Fruit fly (Drosophila melanogaster) whole organism, embryonic: ENCODE data around the gene CG5498.

Source experiments
- Asciz ChIP-seq: fragments of 200-800 bp; sonication (Bioruptor generic); optimal IDR thresholded peaks from 2 replicates; lab custom pipeline; 2017; ENCODE audit warnings: missing biosample characterization, mild to moderate bottlenecking, missing genetic modification characterization, missing genetic modification reagents
- Awh ChIP-seq: fragments of 200-800 bp; sonication (Bioruptor generic); IDR thresholded peaks from 2 replicates; pipeline ENCODE4, ENCODE4 v1.3.6; 2022; ENCODE audit warnings: missing biosample characterization, missing genetic modification characterization
- Bdp1 ChIP-seq: fragments of 200-800 bp; sonication (Bioruptor generic); optimal IDR thresholded peaks from 3 replicates; lab custom pipeline; 2016; ENCODE audit warnings: missing biosample characterization, missing genetic modification characterization
- CG11085 ChIP-seq: fragments of 200-800 bp; sonication (Bioruptor generic); IDR thresholded peaks from 2 replicates; pipeline ENCODE4 v1.3.6; 2022; ENCODE audit warnings: missing biosample characterization, missing genetic modification characterization
- CG11093 ChIP-seq: fragments of 200-800 bp; sonication (Bioruptor generic); IDR thresholded peaks from 3 replicates; pipeline ENCODE4 v1.3.6; 2022; ENCODE audit warnings: missing biosample characterization, missing genetic modification characterization
- CG13287 ChIP-seq: fragments of 200-800 bp; sonication (Bioruptor generic); IDR thresholded peaks from 2 replicates; pipeline ENCODE4 v1.3.6; 2022; ENCODE audit warnings: missing biosample characterization, missing genetic modification characterization; ENCODE audit not compliant: partially characterized antibody
- CG15601 ChIP-seq: fragments of 200-800 bp; sonication (Bioruptor generic); optimal IDR thresholded peaks from 3 replicates; lab custom pipeline; 2019; ENCODE audit warnings: missing biosample characterization, mild to moderate bottlenecking, missing genetic modification characterization, moderate library complexity
- CG15696 ChIP-seq: fragments of 200-800 bp; sonication (Bioruptor generic); optimal IDR thresholded peaks from 2 replicates; lab custom pipeline; 2019; ENCODE audit warnings: missing biosample characterization, mild to moderate bottlenecking, missing genetic modification characterization, moderate library complexity
- CG17912 ChIP-seq: fragments of 200-800 bp; sonication (Bioruptor generic); optimal IDR thresholded peaks from 2 replicates; lab custom pipeline; 2018; ENCODE audit warnings: missing biosample characterization, mild to moderate bottlenecking, missing genetic modification characterization
- CG18262 ChIP-seq: fragments of 200-800 bp; optimal IDR thresholded peaks from 3 replicates; lab custom pipeline; 2019; ENCODE audit warnings: missing biosample characterization, mild to moderate bottlenecking, missing genetic modification characterization, moderate library complexity
- CG31365 ChIP-seq: fragments of 200-800 bp; sonication (Bioruptor generic); optimal IDR thresholded peaks from 2 replicates; lab custom pipeline; 2018; ENCODE audit warnings: missing biosample characterization, mild to moderate bottlenecking, missing genetic modification characterization
- CG31441 ChIP-seq: fragments of 200-800 bp; sonication (Bioruptor generic); IDR thresholded peaks from 2 replicates; pipeline ENCODE4 v1.3.6; 2022; ENCODE audit warnings: missing biosample characterization, missing genetic modification characterization
- CG3838 ChIP-seq: fragments of 200-800 bp; sonication (Bioruptor generic); optimal IDR thresholded peaks from 3 replicates; lab custom pipeline; 2016; ENCODE audit warnings: missing biosample characterization, missing genetic modification characterization
- CG3847 ChIP-seq: fragments of 200-800 bp; sonication (Bioruptor generic); IDR thresholded peaks from 2 replicates; pipeline ENCODE4 v1.3.6; 2022; ENCODE audit warnings: missing biosample characterization, missing genetic modification characterization
- CG3995 ChIP-seq: fragments of 200-800 bp; sonication (Bioruptor generic); optimal IDR thresholded peaks from 3 replicates; lab custom pipeline; 2016; ENCODE audit warnings: missing biosample characterization, missing genetic modification characterization
- CG43689 ChIP-seq: fragments of 200-800 bp; sonication (Bioruptor generic); IDR thresholded peaks from 2 replicates; pipeline ENCODE4 v1.3.6; 2022; ENCODE audit warnings: missing biosample characterization, missing genetic modification characterization
- CG7987 ChIP-seq: fragments of 200-800 bp; sonication (Bioruptor generic); optimal IDR thresholded peaks from 2 replicates; lab custom pipeline; 2018; ENCODE audit warnings: missing biosample characterization, mild to moderate bottlenecking, missing genetic modification characterization, moderate library complexity
- CG8924 ChIP-seq: fragments of 200-800 bp; optimal IDR thresholded peaks from 3 replicates; lab custom pipeline; 2019; ENCODE audit warnings: missing biosample characterization, mild to moderate bottlenecking, missing genetic modification characterization, moderate library complexity
- CG9727 ChIP-seq: fragments of 200-800 bp; sonication (Bioruptor generic); optimal IDR thresholded peaks from 3 replicates; lab custom pipeline; 2017; ENCODE audit warnings: missing biosample characterization, mild to moderate bottlenecking, missing genetic modification characterization
- CG9797 ChIP-seq: fragments of 200-800 bp; sonication (Bioruptor generic); optimal IDR thresholded peaks from 3 replicates; lab custom pipeline; 2018; ENCODE audit warnings: missing biosample characterization, mild to moderate bottlenecking, missing genetic modification characterization
- CrebB ChIP-seq: fragments of 200-800 bp; sonication (Bioruptor generic); optimal IDR thresholded peaks from 3 replicates; lab custom pipeline; 2018; ENCODE audit warnings: missing biosample characterization, mild to moderate bottlenecking, missing genetic modification characterization
- ERR ChIP-seq: fragments of 200-800 bp; sonication (Bioruptor generic); optimal IDR thresholded peaks from 2 replicates; lab custom pipeline; 2016; ENCODE audit warnings: missing biosample characterization, missing genetic modification characterization
- Gug ChIP-seq: fragments of 200-800 bp; sonication (Bioruptor generic); IDR thresholded peaks from 4 replicates; pipeline ENCODE4 v1.3.6; 2022; ENCODE audit warnings: missing biosample characterization, missing genetic modification characterization
- H15 ChIP-seq: fragments of 200-800 bp; sonication (Bioruptor generic); IDR thresholded peaks from 3 replicates; pipeline ENCODE4 v1.3.6; 2022; ENCODE audit warnings: missing biosample characterization, missing genetic modification characterization
- HmgZ ChIP-seq: fragments of 200-800 bp; sonication (Bioruptor generic); optimal IDR thresholded peaks from 2 replicates; lab custom pipeline; 2018; ENCODE audit warnings: missing biosample characterization, mild to moderate bottlenecking, missing genetic modification characterization
- Hr39 ChIP-seq: fragments of >200 bp; optimal IDR thresholded peaks from 2 replicates; lab custom pipeline; 2017
- Sox102F ChIP-seq: fragments of 200-800 bp; sonication (Bioruptor generic); optimal IDR thresholded peaks from 2 replicates; lab custom pipeline; 2018; ENCODE audit warnings: missing biosample characterization, mild to moderate bottlenecking, missing genetic modification characterization, moderate library complexity
- ac ChIP-seq: fragments of 200-800 bp; sonication (Bioruptor generic); optimal IDR thresholded peaks from 3 replicates; lab custom pipeline; 2017; ENCODE audit warnings: missing biosample characterization, mild to moderate bottlenecking, missing genetic modification characterization
- al ChIP-seq: fragments of 200-800 bp; sonication (Bioruptor generic); IDR thresholded peaks from 2 replicates; pipeline ENCODE4 v1.3.6; 2022; ENCODE audit warnings: missing biosample characterization, missing genetic modification characterization
- bigmax ChIP-seq: fragments of 200-800 bp; sonication (Bioruptor generic); optimal IDR thresholded peaks from 2 replicates; lab custom pipeline; 2018; ENCODE audit warnings: missing biosample characterization, mild to moderate bottlenecking, missing genetic modification characterization
- br ChIP-seq: fragments of >200 bp; optimal IDR thresholded peaks from 2 replicates; lab custom pipeline; 2017
- cas ChIP-seq: fragments of 200-800 bp; sonication (Bioruptor generic); IDR thresholded peaks from 2 replicates; pipeline ENCODE4 v1.3.6; 2022; ENCODE audit warnings: missing biosample characterization, missing genetic modification characterization
- chm ChIP-seq: fragments of 200-800 bp; sonication (Bioruptor generic); IDR thresholded peaks from 2 replicates; pipeline ENCODE4 v1.3.6; 2022; ENCODE audit warnings: missing biosample characterization, missing genetic modification characterization
- crol ChIP-seq: fragments of 200-800 bp; sonication (Bioruptor generic); IDR thresholded peaks from 2 replicates; pipeline ENCODE4 v1.3.6; 2022; ENCODE audit warnings: missing biosample characterization, missing genetic modification characterization
- emc ChIP-seq: fragments of 200-800 bp; sonication (Bioruptor generic); optimal IDR thresholded peaks from 2 replicates; lab custom pipeline; 2016; ENCODE audit warnings: missing biosample characterization, missing genetic modification characterization
- esg ChIP-seq: fragments of 200-800 bp; sonication (Bioruptor generic); conservative IDR thresholded peaks from 2 replicates; pipeline ENCODE4 v1.3.6; 2022; ENCODE audit warnings: missing biosample characterization, missing genetic modification characterization
- exex ChIP-seq: fragments of 200-800 bp; sonication (Bioruptor generic); optimal IDR thresholded peaks from 4 replicates; lab custom pipeline; 2018; ENCODE audit warnings: missing biosample characterization, mild to moderate bottlenecking, missing genetic modification characterization, moderate library complexity
- fd96Cb ChIP-seq: fragments of 200-800 bp; sonication (Bioruptor generic); optimal IDR thresholded peaks from 2 replicates; lab custom pipeline; 2018; ENCODE audit warnings: missing biosample characterization, mild to moderate bottlenecking, missing genetic modification characterization, moderate library complexity
- gce ChIP-seq: fragments of 200-800 bp; sonication (Bioruptor generic); IDR thresholded peaks from 3 replicates; pipeline ENCODE4 v1.3.6; 2022; ENCODE audit warnings: missing biosample characterization, missing genetic modification characterization
- gfzf ChIP-seq: fragments of 200-800 bp; sonication (Bioruptor generic); optimal IDR thresholded peaks from 2 replicates; lab custom pipeline; 2016; ENCODE audit warnings: missing biosample characterization, mild to moderate bottlenecking, missing genetic modification characterization, moderate library complexity
- gsb ChIP-seq: fragments of 200-800 bp; sonication (Bioruptor generic); IDR thresholded peaks from 2 replicates; pipeline ENCODE4 v1.3.6; 2022; ENCODE audit warnings: missing biosample characterization, missing genetic modification characterization
- gsb-n ChIP-seq: fragments of 200-800 bp; sonication (Bioruptor generic); optimal IDR thresholded peaks from 3 replicates; lab custom pipeline; 2018; ENCODE audit warnings: missing biosample characterization, mild to moderate bottlenecking, missing genetic modification characterization
- ham ChIP-seq: fragments of 200-800 bp; sonication (Bioruptor generic); IDR thresholded peaks from 2 replicates; pipeline ENCODE4 v1.3.6; 2022; ENCODE audit warnings: missing biosample characterization, missing genetic modification characterization
- klu ChIP-seq: fragments of 200-800 bp; sonication (Bioruptor generic); IDR thresholded peaks from 2 replicates; pipeline ENCODE4 v1.3.6; 2022; ENCODE audit warnings: missing biosample characterization, missing genetic modification characterization
- kni ChIP-seq: fragments of 200-800 bp; sonication (Bioruptor generic); optimal IDR thresholded peaks from 3 replicates; lab custom pipeline; 2017; ENCODE audit warnings: mild to moderate bottlenecking, missing biosample characterization, missing genetic modification reagents, missing genetic modification characterization
- lmd ChIP-seq: fragments of 200-800 bp; sonication (Bioruptor generic); IDR thresholded peaks from 2 replicates; pipeline ENCODE4 v1.3.6; 2022; ENCODE audit warnings: missing biosample characterization, missing genetic modification characterization
- pfk ChIP-seq: fragments of 200-800 bp; sonication (Bioruptor generic); optimal IDR thresholded peaks from 2 replicates; lab custom pipeline; 2018; ENCODE audit warnings: missing biosample characterization, mild to moderate bottlenecking, missing genetic modification characterization, moderate library complexity
- pho ChIP-seq: fragments of 200-800 bp; sonication (Bioruptor generic); optimal IDR thresholded peaks from 2 replicates; lab custom pipeline; 2016; ENCODE audit warnings: missing biosample characterization, missing genetic modification characterization
- sisA ChIP-seq: fragments of 200-800 bp; sonication (Bioruptor generic); IDR thresholded peaks from 2 replicates; pipeline ENCODE4 v1.3.6; 2022; ENCODE audit warnings: missing biosample characterization, missing genetic modification characterization
- trh ChIP-seq: fragments of 200-800 bp; sonication (Bioruptor generic); optimal IDR thresholded peaks from 2 replicates; lab custom pipeline; 2016; ENCODE audit warnings: missing biosample characterization, missing genetic modification characterization
- twi ChIP-seq: fragments of 200-800 bp; optimal IDR thresholded peaks from 2 replicates; lab custom pipeline; 2019; ENCODE audit warnings: missing biosample characterization, mild to moderate bottlenecking, missing genetic modification characterization, moderate library complexity
- wor ChIP-seq: fragments of 200-800 bp; sonication (Bioruptor generic); IDR thresholded peaks from 2 replicates; pipeline ENCODE4 v1.3.6; 2022; ENCODE audit warnings: missing biosample characterization, missing genetic modification characterization

Gene CG5498

dm6 chr3L:20399550-20400109 lies 15.7 kb upstream of the CG5498 start:
- peak; percentile 69; the same call in 2 of the 3 replicates for TF ChIP-seq gce (GFP tag; lab: Robert Waterston, UW)
- no peak for TF ChIP-seq gfzf (GFP tag; lab: Kevin White, UChicago)
- peak; percentile 55 for TF ChIP-seq CG3995
- TF ChIP-seq cas (GFP tag; lab: Robert Waterston, UW), result peak; percentile 78
- peak; percentile 93 for TF ChIP-seq CG31441
- TF ChIP-seq pfk (GFP tag; lab: Kevin White, UChicago), result peak; percentile 40
- TF ChIP-seq Bdp1 (GFP tag; lab: Kevin White, UChicago), result peak; percentile 68
- peak; percentile 88 for TF ChIP-seq Asciz (GFP tag; lab: Kevin White, UChicago)
- no peak for TF ChIP-seq CG13287 (GFP tag; lab: Robert Waterston, UW)
- TF ChIP-seq al, result peak; percentile 88
- peak; percentile 58 for TF ChIP-seq CG17912 (GFP tag; lab: Kevin White, UChicago)
- TF ChIP-seq klu (GFP tag; lab: Robert Waterston, UW), result peak; percentile 82
- TF ChIP-seq ham (GFP tag; lab: Robert Waterston, UW), result peak; percentile 52; the same call in 1 of the 2 replicates
- peak; percentile 77 for TF ChIP-seq CG11085 (GFP tag; lab: Robert Waterston, UW)
- TF ChIP-seq bigmax (GFP tag; lab: Kevin White, UChicago), result no peak
- peak; percentile 76 for TF ChIP-seq gsb-n (tag; lab: Kevin White, UChicago)
- TF ChIP-seq esg (GFP tag; lab: Robert Waterston, UW), result peak; percentile 72
- TF ChIP-seq CG9797 (GFP tag; lab: Kevin White, UChicago), result no peak
- no peak for TF ChIP-seq br (lab: Kevin White, UChicago)
- peak; percentile 73 for TF ChIP-seq trh (GFP tag; lab: Kevin White, UChicago)
- TF ChIP-seq exex (tag; lab: Kevin White, UChicago), result peak; percentile 43
- peak; percentile 43; the same call in 1 of the 2 replicates for TF ChIP-seq CG43689 (GFP tag; lab: Robert Waterston, UW)
- peak; percentile 67 for TF ChIP-seq twi
- peak; percentile 85 for TF ChIP-seq sisA (GFP tag; lab: Robert Waterston, UW)
- TF ChIP-seq Awh (GFP tag; lab: Robert Waterston, UW), result peak; percentile 84
- TF ChIP-seq gsb (GFP tag; lab: Robert Waterston, UW), result peak; percentile 87
- TF ChIP-seq fd96Cb (tag; lab: Kevin White, UChicago), result peak; percentile 84
- peak; percentile 87 for TF ChIP-seq pho
- peak; percentile 48 for TF ChIP-seq CG3838 (GFP tag; lab: Kevin White, UChicago)
- peak; percentile 62 for TF ChIP-seq ERR
- peak; percentile 51 for TF ChIP-seq CG31365 (tag; lab: Kevin White, UChicago)
- peak; percentile 77 for TF ChIP-seq CrebB (tag; lab: Kevin White, UChicago)
- TF ChIP-seq CG11093, result peak; percentile 85
- TF ChIP-seq CG8924 (tag; lab: Kevin White, UChicago), result peak; percentile 93
- TF ChIP-seq emc (GFP tag; lab: Kevin White, UChicago), result peak; percentile 41
- peak; percentile 78 for TF ChIP-seq CG15601 (tag; lab: Kevin White, UChicago)
- TF ChIP-seq lmd (GFP tag; lab: Robert Waterston, UW), result peak; percentile 88
- no peak for TF ChIP-seq Hr39 (lab: Kevin White, UChicago)
- peak; percentile 69 for TF ChIP-seq CG7987 (GFP tag; lab: Kevin White, UChicago)
- TF ChIP-seq CG18262, result peak; percentile 90
- peak; percentile 77 for TF ChIP-seq CG15696 (tag; lab: Kevin White, UChicago)
- TF ChIP-seq HmgZ, result peak; percentile 92
- TF ChIP-seq wor (GFP tag; lab: Robert Waterston, UW), result peak; percentile 59
- TF ChIP-seq crol (GFP tag; lab: Robert Waterston, UW), result no peak
- TF ChIP-seq chm, result peak; percentile 79
- no peak for TF ChIP-seq ac (GFP tag; lab: Kevin White, UChicago)
- TF ChIP-seq Sox102F, result peak; percentile 92
- peak; percentile 88 for TF ChIP-seq CG9727 (GFP tag; lab: Kevin White, UChicago)
- TF ChIP-seq H15 (GFP tag; lab: Robert Waterston, UW), result peak; percentile 77
- peak; percentile 83 for TF ChIP-seq CG3847
- TF ChIP-seq Gug (GFP tag; lab: Robert Waterston, UW), result peak; percentile 87
- peak; percentile 37 for TF ChIP-seq kni (GFP tag; lab: Kevin White, UChicago)
